Worm (Caenorhabditis elegans) whole organism, early embryonic: ENCODE data around the gene twk-7.

Source experiments
- ama-1 ChIP-seq: fragments of 150-350 bp; optimal IDR thresholded peaks from 2 replicates; lab custom pipeline; 2014
- ceh-36 ChIP-seq: sonication (generic microtip); optimal IDR thresholded peaks from 2 replicates; lab custom pipeline; 2016; ENCODE audit warnings: missing genetic modification characterization, inconsistent platforms, missing compliant biosample characterization
- hmbx-1 ChIP-seq: sonication (generic microtip); optimal IDR thresholded peaks from 2 replicates; lab custom pipeline; 2016; ENCODE audit warnings: mild to moderate bottlenecking, missing genetic modification characterization, missing compliant biosample characterization
- scrt-1 ChIP-seq: fragments of 200-800 bp; sonication (Bioruptor generic); IDR thresholded peaks from 2 replicates; pipeline ENCODE4 v1.3.6; 2022; ENCODE audit warnings: missing genetic modification characterization, missing compliant biosample characterization
- sea-1 ChIP-seq: fragments of 200-800 bp; sonication (Bioruptor generic); conservative IDR thresholded peaks from 2 replicates; pipeline ENCODE4 v1.3.6; 2022; ENCODE audit warnings: missing genetic modification characterization, missing compliant biosample characterization
- tbx-37 ChIP-seq: fragments of 200-800 bp; sonication (Bioruptor generic); conservative IDR thresholded peaks from 2 replicates; pipeline ENCODE4 v1.3.6; 2022; ENCODE audit warnings: missing genetic modification reagents, missing genetic modification characterization, missing compliant biosample characterization

DNA sequence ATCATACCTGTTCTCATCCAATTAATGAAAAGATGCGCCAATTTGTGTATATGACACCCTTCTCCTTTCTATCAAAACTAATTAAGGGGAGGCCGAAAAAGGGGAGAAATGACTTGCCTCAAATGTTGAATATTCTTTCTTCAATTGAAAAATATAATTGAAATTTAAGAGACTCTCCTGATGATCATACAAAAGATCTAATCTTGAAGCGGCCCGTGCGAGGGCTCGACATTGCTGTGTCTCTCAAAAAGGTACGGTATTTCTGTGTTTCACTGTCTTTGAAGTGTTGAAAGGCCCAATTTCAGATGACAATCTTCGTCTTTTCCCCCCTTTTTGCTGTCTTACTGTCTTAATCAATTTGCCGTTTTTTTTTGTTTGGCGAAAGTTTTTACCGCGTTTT is 22.5 kb downstream of the twk-7 start:
- TF ChIP-seq scrt-1 (GFP tag; lab: Robert Waterston, UW) (no peak), ama-1 (lab: Kevin White, UChicago) (no peak), tbx-37 (GFP tag; lab: Robert Waterston, UW) (no peak), ceh-36 (tag; lab: Kevin White, UChicago) (no peak), sea-1 (GFP tag; lab: Robert Waterston, UW) (no peak), hmbx-1 (no peak)
